Fruit fly (Drosophila melanogaster) whole organism, embryonic: ENCODE data around the gene CG43678.

Experiments used
- Blimp-1 ChIP-seq: fragments of 200-800 bp; sonication (Bioruptor generic); optimal IDR thresholded peaks from 3 replicates; lab custom pipeline; 2018; ENCODE audit warnings: missing biosample characterization, missing genetic modification characterization, mild to moderate bottlenecking, moderate library complexity, missing genetic modification reagents
- CG1024 ChIP-seq: fragments of 200-800 bp; sonication (Bioruptor generic); IDR thresholded peaks from 2 replicates; pipeline ENCODE4 v1.3.6; 2022; ENCODE audit warnings: missing biosample characterization, missing genetic modification characterization
- CG15073 ChIP-seq: fragments of 200-800 bp; sonication (Bioruptor generic); optimal IDR thresholded peaks from 2 replicates; lab custom pipeline; 2016; ENCODE audit warnings: missing biosample characterization, missing genetic modification characterization
- HLH54F ChIP-seq: fragments of 200-800 bp; sonication (Bioruptor generic); optimal IDR thresholded peaks from 3 replicates; lab custom pipeline; 2016; ENCODE audit warnings: missing biosample characterization, missing genetic modification characterization
- PHDP ChIP-seq: fragments of 200-800 bp; sonication (Bioruptor generic); optimal IDR thresholded peaks from 3 replicates; lab custom pipeline; 2018; ENCODE audit warnings: missing biosample characterization, mild to moderate bottlenecking, missing genetic modification characterization, moderate library complexity
- abd-A ChIP-seq: fragments of 200-800 bp; sonication (Bioruptor generic); optimal IDR thresholded peaks from 3 replicates; lab custom pipeline; 2019; ENCODE audit warnings: missing biosample characterization, mild to moderate bottlenecking, missing genetic modification characterization, moderate library complexity
- jumu ChIP-seq: fragments of 200-800 bp; sonication (Bioruptor generic); optimal IDR thresholded peaks from 3 replicates; lab custom pipeline; 2016; ENCODE audit warnings: missing biosample characterization, missing genetic modification characterization
- lov ChIP-seq, 2 experiments: fragments of 200-800 bp in 1 of 2; fragments of >200 bp in 1 of 2; sonication (Bioruptor generic) in 1 of 2; IDR thresholded peaks in 1 of 2; optimal IDR thresholded peaks in 1 of 2; 2 replicates in 1 of 2; 3 replicates in 1 of 2; pipeline versions ENCODE4 v1.3.6 to Lab custom; 2017 to 2022; ENCODE audit warnings: missing biosample characterization in 1 of 2, missing genetic modification characterization in 1 of 2
- nmo ChIP-seq: fragments of 200-800 bp; sonication (Bioruptor generic); optimal IDR thresholded peaks from 2 replicates; lab custom pipeline; 2018; ENCODE audit warnings: missing biosample characterization, mild to moderate bottlenecking, missing genetic modification characterization, moderate library complexity
- stc ChIP-seq: fragments of 200-800 bp; sonication (Bioruptor generic); IDR thresholded peaks from 2 replicates; pipeline ENCODE4 v1.3.6; 2022; ENCODE audit warnings: missing biosample characterization, missing genetic modification characterization

dm6 chr3L:15054035-15054434 is 4.7 kb upstream of the CG43678 start, which contains the start of gene CG18649:
- TF ChIP-seq lov (optimal IDR thresholded peaks at IDR 0.05; lab: Kevin White, UChicago) (no peak), lov (GFP tag; IDR thresholded peaks at IDR 0.05; lab: Robert Waterston, UW) (no peak), stc (GFP tag; lab: Robert Waterston, UW) (no peak), HLH54F (GFP tag; lab: Kevin White, UChicago) (no peak), CG15073 (GFP tag; lab: Kevin White, UChicago) (no peak), jumu (GFP tag; lab: Kevin White, UChicago) (no peak), abd-A (no peak), nmo (no peak), PHDP (tag; lab: Kevin White, UChicago) (no peak), Blimp-1 (GFP tag; lab: Kevin White, UChicago) (no peak), CG1024 (GFP tag; lab: Robert Waterston, UW) (no peak)
